Fruit fly (Drosophila melanogaster) whole organism, prepupa: ENCODE measurements around the gene ntc.
A peak's percentile ranks its signal among the peaks of the same experiment; 100 is the strongest.

Experiments
- Blimp-1 ChIP-seq: fragments of 200-800 bp; sonication (Bioruptor generic); optimal IDR thresholded peaks from 3 replicates; lab custom pipeline; 2017; ENCODE audit warnings: missing biosample characterization, missing genetic modification characterization, mild to moderate bottlenecking, moderate library complexity, missing genetic modification reagents
- CG10631 ChIP-seq: fragments of 200-800 bp; sonication (Bioruptor generic); optimal IDR thresholded peaks from 2 replicates; lab custom pipeline; 2016; ENCODE audit warnings: missing biosample characterization, missing genetic modification characterization
- CG10669 ChIP-seq: fragments of 200-800 bp; sonication (Bioruptor generic); optimal IDR thresholded peaks from 3 replicates; lab custom pipeline; 2018; ENCODE audit warnings: missing biosample characterization, mild to moderate bottlenecking, missing genetic modification characterization, moderate library complexity
- CG11902 ChIP-seq: fragments of 200-800 bp; sonication (Bioruptor generic); optimal IDR thresholded peaks from 3 replicates; lab custom pipeline; 2016; ENCODE audit warnings: missing biosample characterization, missing genetic modification characterization
- CG15336 ChIP-seq: fragments of 200-800 bp; sonication (Bioruptor generic); IDR thresholded peaks from 2 replicates; pipeline ENCODE4 v1.3.6; 2022; ENCODE audit warnings: missing biosample characterization, missing genetic modification characterization
- CG1621 ChIP-seq: fragments of 200-800 bp; sonication (Bioruptor generic); optimal IDR thresholded peaks from 3 replicates; lab custom pipeline; 2018; ENCODE audit warnings: missing biosample characterization, mild to moderate bottlenecking, missing genetic modification characterization
- CG16779 ChIP-seq: fragments of 200-800 bp; sonication (Bioruptor generic); optimal IDR thresholded peaks from 3 replicates; lab custom pipeline; 2017; ENCODE audit warnings: missing biosample characterization, mild to moderate bottlenecking, missing genetic modification characterization
- CG3032 ChIP-seq: fragments of 200-800 bp; optimal IDR thresholded peaks from 2 replicates; lab custom pipeline; 2019; ENCODE audit warnings: missing biosample characterization, mild to moderate bottlenecking, missing genetic modification characterization, moderate library complexity
- CG32006 ChIP-seq: fragments of 200-800 bp; sonication (Bioruptor generic); optimal IDR thresholded peaks from 3 replicates; lab custom pipeline; 2017; ENCODE audit warnings: missing biosample characterization, mild to moderate bottlenecking, missing genetic modification characterization
- CG3919 ChIP-seq: fragments of 200-800 bp; sonication (Bioruptor generic); optimal IDR thresholded peaks from 3 replicates; lab custom pipeline; 2016; ENCODE audit warnings: missing biosample characterization, missing genetic modification characterization
- CG4318 ChIP-seq: fragments of 200-800 bp; sonication (Bioruptor generic); optimal IDR thresholded peaks from 3 replicates; lab custom pipeline; 2017; ENCODE audit warnings: missing biosample characterization, mild to moderate bottlenecking, missing genetic modification characterization
- CG6163 ChIP-seq: fragments of 200-800 bp; sonication (Bioruptor generic); IDR thresholded peaks from 3 replicates; pipeline ENCODE4 v1.3.6; 2022; ENCODE audit warnings: missing biosample characterization, missing genetic modification characterization
- CG6276 ChIP-seq: fragments of 200-800 bp; sonication (Bioruptor generic); optimal IDR thresholded peaks from 2 replicates; lab custom pipeline; 2017; ENCODE audit warnings: missing biosample characterization, mild to moderate bottlenecking, missing genetic modification characterization
- CG6792 ChIP-seq: fragments of 200-800 bp; sonication (Bioruptor generic); optimal IDR thresholded peaks from 3 replicates; lab custom pipeline; 2016; ENCODE audit warnings: missing biosample characterization, missing genetic modification characterization
- CG6808 ChIP-seq: fragments of 200-800 bp; sonication (Bioruptor generic); optimal IDR thresholded peaks from 3 replicates; lab custom pipeline; 2017; ENCODE audit warnings: missing biosample characterization, missing genetic modification characterization, mild to moderate bottlenecking, moderate library complexity, missing genetic modification reagents
- CG8632 ChIP-seq: fragments of 200-800 bp; sonication (Bioruptor generic); optimal IDR thresholded peaks from 3 replicates; lab custom pipeline; 2016; ENCODE audit warnings: missing biosample characterization, missing genetic modification characterization
- CG9139 ChIP-seq: fragments of 200-800 bp; sonication (Bioruptor generic); optimal IDR thresholded peaks from 3 replicates; lab custom pipeline; 2017; ENCODE audit warnings: missing biosample characterization, mild to moderate bottlenecking, missing genetic modification characterization
- Eip75B ChIP-seq: fragments of 200-800 bp; sonication (Bioruptor generic); optimal IDR thresholded peaks from 3 replicates; lab custom pipeline; 2016; ENCODE audit warnings: missing biosample characterization, missing genetic modification characterization
- Eip93F ChIP-seq: fragments of 200-800 bp; sonication (Bioruptor generic); optimal IDR thresholded peaks from 2 replicates; lab custom pipeline; 2016; ENCODE audit warnings: missing biosample characterization, mild to moderate bottlenecking, missing genetic modification characterization
- Ets21C ChIP-seq: fragments of 200-800 bp; sonication (Bioruptor generic); optimal IDR thresholded peaks from 3 replicates; lab custom pipeline; 2016; ENCODE audit warnings: missing biosample characterization, missing genetic modification characterization
- Ets96B ChIP-seq: fragments of 200-800 bp; optimal IDR thresholded peaks from 2 replicates; lab custom pipeline; 2019; ENCODE audit warnings: missing biosample characterization, mild to moderate bottlenecking, missing genetic modification characterization, moderate library complexity
- Hr38 ChIP-seq: sonication (Bioruptor generic); optimal IDR thresholded peaks from 2 replicates; lab custom pipeline; 2016; ENCODE audit warnings: missing biosample characterization, missing genetic modification characterization
- Hr39 ChIP-seq: fragments of 200-800 bp; sonication (Bioruptor generic); optimal IDR thresholded peaks from 2 replicates; lab custom pipeline; 2016; ENCODE audit warnings: missing biosample characterization, missing genetic modification characterization
- Hr4 ChIP-seq: fragments of 200-800 bp; sonication (Bioruptor generic); optimal IDR thresholded peaks from 3 replicates; lab custom pipeline; 2016; ENCODE audit warnings: missing biosample characterization, missing genetic modification characterization
- Met ChIP-seq: fragments of 200-800 bp; sonication (Bioruptor generic); optimal IDR thresholded peaks from 3 replicates; lab custom pipeline; 2016; ENCODE audit warnings: missing biosample characterization, missing genetic modification characterization
- OdsH ChIP-seq: fragments of 200-800 bp; sonication (Bioruptor generic); optimal IDR thresholded peaks from 3 replicates; lab custom pipeline; 2016; ENCODE audit warnings: missing biosample characterization, missing genetic modification characterization
- Smox ChIP-seq: fragments of 200-800 bp; sonication (Bioruptor generic); optimal IDR thresholded peaks from 3 replicates; lab custom pipeline; 2016; ENCODE audit warnings: missing biosample characterization, missing genetic modification characterization
- Sox102F ChIP-seq: fragments of 200-800 bp; sonication (Bioruptor generic); optimal IDR thresholded peaks from 2 replicates; lab custom pipeline; 2016; ENCODE audit warnings: missing biosample characterization, mild to moderate bottlenecking, missing genetic modification characterization
- Sox15 ChIP-seq: fragments of 200-800 bp; sonication (Bioruptor generic); optimal IDR thresholded peaks from 3 replicates; lab custom pipeline; 2016; ENCODE audit warnings: missing biosample characterization, missing genetic modification characterization
- cyc ChIP-seq: fragments of 200-800 bp; sonication (Bioruptor generic); optimal IDR thresholded peaks from 3 replicates; lab custom pipeline; 2016; ENCODE audit warnings: missing biosample characterization, missing genetic modification characterization
- dac ChIP-seq: fragments of 200-800 bp; sonication (Bioruptor generic); optimal IDR thresholded peaks from 2 replicates; lab custom pipeline; 2017; ENCODE audit warnings: missing biosample characterization, mild to moderate bottlenecking, missing genetic modification characterization
- dsx ChIP-seq: fragments of 200-800 bp; optimal IDR thresholded peaks from 3 replicates; lab custom pipeline; 2019; ENCODE audit warnings: missing biosample characterization, mild to moderate bottlenecking, missing genetic modification characterization, moderate library complexity; ENCODE audit not compliant: poor library complexity, severe bottlenecking
- eg ChIP-seq: fragments of 200-800 bp; sonication (Bioruptor generic); IDR thresholded peaks from 3 replicates; pipeline ENCODE4 v1.3.6; 2022; ENCODE audit warnings: missing biosample characterization, missing genetic modification characterization
- esn ChIP-seq: fragments of 200-800 bp; sonication (Bioruptor generic); optimal IDR thresholded peaks from 2 replicates; lab custom pipeline; 2016; ENCODE audit warnings: missing biosample characterization, mild to moderate bottlenecking, missing genetic modification characterization, moderate library complexity
- fd59A ChIP-seq: fragments of 200-800 bp; sonication (Bioruptor generic); optimal IDR thresholded peaks from 2 replicates; lab custom pipeline; 2017; ENCODE audit warnings: missing biosample characterization, mild to moderate bottlenecking, missing genetic modification characterization, missing genetic modification reagents
- fd85E ChIP-seq: fragments of 200-800 bp; sonication (Bioruptor generic); optimal IDR thresholded peaks from 3 replicates; lab custom pipeline; 2016; ENCODE audit warnings: missing biosample characterization, missing genetic modification characterization
- pdm3 ChIP-seq: fragments of 200-800 bp; sonication (Bioruptor generic); optimal IDR thresholded peaks from 3 replicates; lab custom pipeline; 2016; ENCODE audit warnings: missing biosample characterization, missing genetic modification characterization
- salr ChIP-seq, 2 experiments: fragments of 200-800 bp; sonication (Bioruptor generic); optimal IDR thresholded peaks; 3 replicates each; lab custom pipeline; 2016 to 2018; ENCODE audit warnings: missing biosample characterization in 2 of 2, missing genetic modification characterization in 2 of 2, mild to moderate bottlenecking in 1 of 2
- spab ChIP-seq: fragments of 200-800 bp; sonication (Bioruptor generic); optimal IDR thresholded peaks from 2 replicates; lab custom pipeline; 2017; ENCODE audit warnings: missing biosample characterization, mild to moderate bottlenecking, missing genetic modification characterization, missing genetic modification reagents
- topi ChIP-seq: fragments of 200-800 bp; sonication (Bioruptor generic); optimal IDR thresholded peaks from 3 replicates; lab custom pipeline; 2016; ENCODE audit warnings: missing biosample characterization, missing genetic modification characterization
- vri ChIP-seq: fragments of 200-800 bp; sonication (Bioruptor generic); optimal IDR thresholded peaks from 3 replicates; lab custom pipeline; 2016; ENCODE audit warnings: missing biosample characterization, mild to moderate bottlenecking, missing genetic modification characterization

Gene ntc

DNA sequence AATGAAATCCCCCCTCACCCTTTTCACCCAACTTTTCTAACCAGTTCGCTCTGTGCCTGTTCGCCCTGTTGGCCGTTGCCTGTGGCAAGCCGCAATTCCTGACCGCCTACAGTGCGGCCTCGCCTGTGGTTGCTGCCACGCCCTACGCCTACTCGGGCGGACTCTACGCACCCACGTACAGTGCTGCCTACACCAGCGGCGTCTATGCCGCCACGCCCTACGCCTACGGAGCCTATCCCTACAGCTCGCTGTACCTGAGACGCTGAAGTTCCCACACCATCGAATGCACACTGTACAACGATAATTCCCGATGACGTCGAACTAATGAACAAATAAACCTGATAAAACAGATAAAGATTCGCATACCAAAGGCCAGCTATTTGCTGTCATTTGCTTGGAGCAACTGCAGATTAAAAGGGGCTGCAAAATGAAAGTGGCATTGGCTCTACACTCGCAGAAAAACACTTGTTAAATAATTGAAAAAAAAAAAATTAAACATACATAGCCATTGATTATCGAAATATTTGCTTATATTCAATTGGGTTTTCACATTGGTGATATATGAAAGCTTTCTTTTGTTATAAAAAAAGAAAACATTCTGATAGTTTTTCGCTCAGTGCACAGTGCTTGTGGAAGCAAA lies 15.1 kb downstream of the ntc start (continued):
- TF ChIP-seq Sox102F (GFP tag; lab: Kevin White, UChicago) = no peak
- peak in 1 of 2 experiments; percentile 33 for TF ChIP-seq salr (GFP tag; optimal IDR thresholded peaks at IDR 0.05; lab: Kevin White, UChicago)
- peak; percentile 53 for TF ChIP-seq CG6276 (GFP tag; lab: Kevin White, UChicago)
- TF ChIP-seq Ets96B (tag; lab: Kevin White, UChicago) = peak; percentile 11
- no peak for TF ChIP-seq CG3032 (tag; lab: Kevin White, UChicago)
- TF ChIP-seq CG10669 (GFP tag; lab: Kevin White, UChicago) = no peak
- no peak for TF ChIP-seq Ets21C
- TF ChIP-seq cyc = peak; percentile 10
- TF ChIP-seq CG6808 (GFP tag; lab: Kevin White, UChicago) = no peak
- peak; percentile 41; the same call in 1 of the 2 replicates for TF ChIP-seq CG15336 (GFP tag; lab: Robert Waterston, UW)
- TF ChIP-seq CG10631 (GFP tag; lab: Kevin White, UChicago) = peak; percentile 41
- TF ChIP-seq Sox15 (GFP tag; lab: Kevin White, UChicago) = no peak
- TF ChIP-seq Eip75B = peak; percentile 20
- TF ChIP-seq CG9139 (GFP tag; lab: Kevin White, UChicago) = no peak
- TF ChIP-seq vri (GFP tag; lab: Kevin White, UChicago) = no peak
- no peak for TF ChIP-seq Smox (GFP tag; lab: Kevin White, UChicago)
- TF ChIP-seq Met (GFP tag; lab: Kevin White, UChicago) = no peak
- TF ChIP-seq fd85E (GFP tag; lab: Kevin White, UChicago) = no peak
- TF ChIP-seq dsx = no peak
- peak; percentile 39 for TF ChIP-seq CG3919 (GFP tag; lab: Kevin White, UChicago)
- no peak for TF ChIP-seq dac (GFP tag; lab: Kevin White, UChicago)
- no peak for TF ChIP-seq CG4318 (GFP tag; lab: Kevin White, UChicago)
- no peak for TF ChIP-seq Blimp-1 (GFP tag; lab: Kevin White, UChicago)
- peak; percentile 22 for TF ChIP-seq topi (GFP tag; lab: Kevin White, UChicago)
- TF ChIP-seq CG8632 (GFP tag; lab: Kevin White, UChicago) = no peak
- TF ChIP-seq Hr39 (GFP tag; lab: Kevin White, UChicago) = peak; percentile 12
- no peak for TF ChIP-seq CG1621
- TF ChIP-seq eg = peak; percentile 55; the same call in 2 of the 3 replicates
- TF ChIP-seq pdm3 (GFP tag; lab: Kevin White, UChicago) = peak; percentile 20
- TF ChIP-seq esn (GFP tag; lab: Kevin White, UChicago) = peak; percentile 32
- no peak for TF ChIP-seq CG16779 (tag; lab: Kevin White, UChicago)
- TF ChIP-seq spab (GFP tag; lab: Kevin White, UChicago) = peak; percentile 1
- TF ChIP-seq Eip93F (GFP tag; lab: Kevin White, UChicago) = no peak
- TF ChIP-seq CG11902 = peak; percentile 16
- TF ChIP-seq Hr38 (GFP tag; lab: Kevin White, UChicago) = no peak

DNA sequence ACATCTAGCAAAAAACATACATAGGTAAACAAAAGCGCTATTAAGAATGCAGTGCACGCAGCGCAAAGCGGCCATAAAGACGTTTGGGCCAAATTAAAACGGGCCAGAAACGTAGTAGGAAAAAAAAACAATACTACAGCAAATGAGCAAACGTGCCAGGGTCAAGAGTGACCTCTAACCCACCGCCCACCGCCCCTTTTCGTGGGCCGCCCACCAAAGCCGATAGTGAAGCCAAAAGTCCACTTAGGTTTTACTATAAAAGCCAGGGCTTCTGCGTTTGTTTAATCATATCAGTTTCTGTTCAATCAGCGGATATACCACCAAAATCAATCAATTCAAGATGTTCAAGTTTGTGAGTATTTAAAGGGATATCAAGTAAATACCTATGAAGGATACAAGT lies 15.8 kb downstream of the ntc start, which contains the start of gene CG32266:
Gene CG32266, plus strand, starts transcription at position 301 of the 400 bp plus-strand sequence.
- TF ChIP-seq Blimp-1 (GFP tag; lab: Kevin White, UChicago) (no peak), dsx (no peak), Hr38 (GFP tag; lab: Kevin White, UChicago) (no peak), salr (GFP tag; optimal IDR thresholded peaks at IDR 0.05; lab: Kevin White, UChicago) (no peak), CG6792 (no peak), topi (GFP tag; lab: Kevin White, UChicago) (no peak), Met (GFP tag; lab: Kevin White, UChicago) (no peak), CG32006 (GFP tag; lab: Kevin White, UChicago) (no peak), CG6163 (no peak), CG15336 (GFP tag; lab: Robert Waterston, UW) (no peak), CG10631 (GFP tag; lab: Kevin White, UChicago) (no peak), Sox102F (GFP tag; lab: Kevin White, UChicago) (no peak), fd59A (GFP tag; lab: Kevin White, UChicago) (no peak), Hr4 (GFP tag; lab: Kevin White, UChicago) (no peak), OdsH (GFP tag; lab: Kevin White, UChicago) (no peak)
